Fruit fly (Drosophila melanogaster) whole organism, adult: Measurements from ENCODE around the gene CG1529.
A peak's percentile ranks its signal among the peaks of the same experiment; 100 is the strongest.

ENCODE experiments used
- CG11617 ChIP-seq: fragments of 200-800 bp; sonication (Bioruptor generic); optimal IDR thresholded peaks from 2 replicates; lab custom pipeline; 2017; ENCODE audit warnings: mild to moderate bottlenecking, missing biosample characterization, missing genetic modification reagents, missing genetic modification characterization
- CG12768 ChIP-seq: fragments of 200-800 bp; sonication (Bioruptor generic); optimal IDR thresholded peaks from 2 replicates; lab custom pipeline; 2017; ENCODE audit warnings: missing biosample characterization, missing genetic modification characterization, mild to moderate bottlenecking, moderate library complexity, missing genetic modification reagents
- CG14711 ChIP-seq: fragments of 200-800 bp; sonication (Bioruptor generic); optimal IDR thresholded peaks from 2 replicates; lab custom pipeline; 2018; ENCODE audit warnings: missing biosample characterization, mild to moderate bottlenecking, missing genetic modification characterization, moderate library complexity
- CG1620 ChIP-seq: fragments of 200-800 bp; sonication (Bioruptor generic); optimal IDR thresholded peaks from 2 replicates; lab custom pipeline; 2016; ENCODE audit warnings: missing biosample characterization, missing genetic modification characterization
- CG33017 ChIP-seq: fragments of 200-800 bp; sonication (Bioruptor generic); optimal IDR thresholded peaks from 2 replicates; lab custom pipeline; 2018; ENCODE audit warnings: missing biosample characterization, mild to moderate bottlenecking, missing genetic modification characterization, moderate library complexity
- CG5204 ChIP-seq: fragments of 200-800 bp; sonication (Bioruptor generic); optimal IDR thresholded peaks from 2 replicates; lab custom pipeline; 2016; ENCODE audit warnings: missing biosample characterization, missing genetic modification characterization
- CG7045 ChIP-seq: fragments of 200-800 bp; sonication (Bioruptor generic); optimal IDR thresholded peaks from 2 replicates; lab custom pipeline; 2017; ENCODE audit warnings: missing biosample characterization, mild to moderate bottlenecking, missing genetic modification characterization
- CG7101 ChIP-seq: fragments of 200-800 bp; sonication (Bioruptor generic); optimal IDR thresholded peaks from 2 replicates; lab custom pipeline; 2018; ENCODE audit warnings: missing biosample characterization, mild to moderate bottlenecking, missing genetic modification characterization, moderate library complexity
- Clk ChIP-seq: fragments of 200-800 bp; sonication (Bioruptor generic); optimal IDR thresholded peaks from 2 replicates; lab custom pipeline; 2017; ENCODE audit warnings: missing biosample characterization, missing genetic modification characterization
- Crg-1 ChIP-seq: fragments of 200-800 bp; sonication (Bioruptor generic); optimal IDR thresholded peaks from 2 replicates; lab custom pipeline; 2016; ENCODE audit warnings: missing biosample characterization, missing genetic modification characterization
- Hr96 ChIP-seq: fragments of 200-800 bp; sonication (Bioruptor generic); optimal IDR thresholded peaks from 2 replicates; lab custom pipeline; 2016; ENCODE audit warnings: missing biosample characterization, missing genetic modification characterization
- Mnt ChIP-seq: fragments of 200-800 bp; sonication (Bioruptor generic); optimal IDR thresholded peaks from 2 replicates; lab custom pipeline; 2016; ENCODE audit warnings: missing biosample characterization, mild to moderate bottlenecking, missing genetic modification characterization
- bab1 ChIP-seq: fragments of 200-800 bp; sonication (Bioruptor generic); optimal IDR thresholded peaks from 3 replicates; lab custom pipeline; 2019; ENCODE audit warnings: missing biosample characterization, mild to moderate bottlenecking, missing genetic modification characterization, moderate library complexity
- cic ChIP-seq: fragments of 200-800 bp; sonication (Bioruptor generic); optimal IDR thresholded peaks from 2 replicates; lab custom pipeline; 2017; ENCODE audit warnings: missing biosample characterization, mild to moderate bottlenecking, missing genetic modification characterization, moderate library complexity
- cnc ChIP-seq, 2 experiments: fragments of >200 bp; optimal IDR thresholded peaks; 2 replicates each; lab custom pipeline; 2017
- kay ChIP-seq: fragments of 200-800 bp; sonication (Bioruptor generic); peaks from one replicate; lab custom pipeline; 2016; ENCODE audit warnings: missing biosample characterization, missing genetic modification characterization, borderline replicate concordance
- ovo ChIP-seq: fragments of 200-800 bp; sonication (Bioruptor generic); optimal IDR thresholded peaks from 2 replicates; lab custom pipeline; 2016; ENCODE audit warnings: missing biosample characterization, missing genetic modification characterization
- pad ChIP-seq: fragments of 200-800 bp; sonication (Bioruptor generic); optimal IDR thresholded peaks from 3 replicates; lab custom pipeline; 2017; ENCODE audit warnings: missing biosample characterization, missing genetic modification characterization, mild to moderate bottlenecking, moderate library complexity, missing genetic modification reagents
- tj ChIP-seq: fragments of 200-800 bp; sonication (Bioruptor generic); optimal IDR thresholded peaks from 3 replicates; lab custom pipeline; 2017; ENCODE audit warnings: missing biosample characterization, mild to moderate bottlenecking, missing genetic modification characterization, moderate library complexity
- toe ChIP-seq: fragments of 200-800 bp; sonication (Bioruptor generic); optimal IDR thresholded peaks from 2 replicates; lab custom pipeline; 2016; ENCODE audit warnings: missing biosample characterization, missing genetic modification characterization

The CG1529 gene

DNA sequence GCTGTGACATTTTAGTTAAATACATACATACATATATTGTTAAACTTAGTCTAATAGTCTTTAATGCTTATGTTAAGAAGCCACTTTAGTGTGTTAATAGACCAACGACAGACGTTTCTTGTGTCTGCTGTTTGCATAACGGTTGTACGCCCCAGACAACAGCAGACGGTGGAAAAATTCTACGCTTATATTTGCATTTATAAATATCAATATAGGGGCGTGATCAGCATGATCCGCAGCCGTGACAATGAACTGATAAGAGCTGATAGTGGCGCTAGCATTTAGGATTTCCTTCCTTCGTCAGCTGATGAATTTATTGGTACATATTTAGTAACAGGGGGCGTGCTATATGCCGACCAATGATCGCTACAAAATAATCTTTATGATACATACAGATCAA, 34.0 kb upstream of the CG1529 start:
- TF ChIP-seq cic (GFP tag; lab: Kevin White, UChicago) (no peak), ovo (GFP tag; lab: Kevin White, UChicago) (no peak), CG11617 (no peak), Mnt (GFP tag; lab: Kevin White, UChicago) (no peak), kay (no peak), Crg-1 (GFP tag; lab: Kevin White, UChicago) (no peak), CG33017 (tag; lab: Kevin White, UChicago) (no peak), CG14711 (tag; lab: Kevin White, UChicago) (no peak)

DNA sequence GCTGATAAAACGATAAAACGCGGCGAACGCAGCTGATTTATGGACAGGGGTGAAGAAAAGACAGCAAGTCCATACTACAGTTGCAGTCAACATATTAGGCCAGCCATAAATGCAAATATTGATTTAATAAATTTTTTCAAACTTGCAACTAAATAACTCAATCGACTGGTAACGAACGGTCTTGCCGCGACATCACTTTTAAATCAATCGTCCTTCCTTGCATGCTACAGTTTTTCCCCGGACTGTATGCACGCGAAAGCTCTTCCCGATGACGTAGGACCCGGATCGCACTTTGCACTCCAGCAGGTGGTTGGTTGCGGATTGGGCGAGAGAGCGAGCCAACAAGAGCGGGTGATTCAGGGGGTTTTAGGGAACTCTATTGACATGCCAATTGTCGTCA, 33.2 kb upstream of the CG1529 start:
- TF ChIP-seq CG1620 (GFP tag; lab: Kevin White, UChicago) (peak; percentile 62), Mnt (GFP tag; lab: Kevin White, UChicago) (peak; percentile 73), Clk (GFP tag; lab: Kevin White, UChicago) (peak; percentile 54), CG14711 (tag; lab: Kevin White, UChicago) (peak; percentile 85), ovo (GFP tag; lab: Kevin White, UChicago) (peak; percentile 20), CG11617 (peak; percentile 92), pad (GFP tag; lab: Kevin White, UChicago) (peak; percentile 72), cic (GFP tag; lab: Kevin White, UChicago) (peak; percentile 11), CG7101 (peak; percentile 93), CG5204 (peak; percentile 80), Hr96 (GFP tag; lab: Kevin White, UChicago) (peak; percentile 91), tj (GFP tag; lab: Kevin White, UChicago) (peak; percentile 79), CG33017 (tag; lab: Kevin White, UChicago) (peak; percentile 85), Crg-1 (GFP tag; lab: Kevin White, UChicago) (peak; percentile 83), toe (peak; percentile 50), bab1 (peak; percentile 88), CG7045 (GFP tag; lab: Kevin White, UChicago) (peak; percentile 80), CG12768 (GFP tag; lab: Kevin White, UChicago) (peak; percentile 89), cnc (optimal IDR thresholded peaks at IDR 0.05; lab: Kevin White, UChicago) (no peak), kay (peak; percentile 59)

DNA sequence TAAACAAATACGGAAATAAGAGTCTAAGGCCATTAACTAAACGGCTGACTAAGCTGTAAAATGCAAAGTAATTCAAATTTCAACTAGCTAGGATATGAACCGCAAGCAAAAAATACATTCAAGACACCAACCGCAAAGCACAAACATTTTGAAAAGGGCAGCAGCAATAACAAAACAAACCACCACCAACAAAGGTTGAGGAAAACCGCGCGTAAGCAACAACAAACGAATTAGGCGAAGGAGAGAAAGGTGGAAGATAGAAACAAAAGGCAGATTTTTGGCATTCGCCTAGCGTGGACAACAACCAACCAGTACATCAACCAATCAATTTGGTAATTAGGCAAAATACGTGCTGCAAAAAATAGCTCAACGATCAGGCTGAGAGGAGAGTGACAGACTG, 28.8 kb upstream of the CG1529 start:
- TF ChIP-seq cic (GFP tag; lab: Kevin White, UChicago) (no peak), tj (GFP tag; lab: Kevin White, UChicago) (peak; percentile 79), bab1 (peak; percentile 28), CG14711 (tag; lab: Kevin White, UChicago) (no peak)

DNA sequence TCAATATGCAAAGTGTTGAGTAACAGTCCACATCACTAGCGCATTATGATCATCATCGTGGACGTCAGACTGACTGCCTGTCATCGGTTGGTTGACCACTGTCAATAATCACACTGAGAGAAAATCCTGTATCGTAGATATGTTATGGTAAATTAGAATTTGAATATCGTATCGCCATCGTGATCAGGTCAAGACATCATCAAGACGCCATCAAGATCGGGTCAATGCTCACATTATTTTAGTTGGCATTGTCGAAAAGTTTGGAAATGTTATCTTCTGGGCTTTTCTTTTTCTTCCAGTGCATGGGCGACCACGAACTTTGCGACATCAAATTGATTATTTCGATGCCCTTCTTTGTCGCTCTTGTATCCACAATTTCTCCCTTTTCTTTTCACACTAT, 27.2 kb upstream of the CG1529 start:
- TF ChIP-seq CG5204 (no peak), CG1620 (GFP tag; lab: Kevin White, UChicago) (no peak), cic (GFP tag; lab: Kevin White, UChicago) (no peak), pad (GFP tag; lab: Kevin White, UChicago) (no peak), tj (GFP tag; lab: Kevin White, UChicago) (peak; percentile 15), cnc (optimal IDR thresholded peaks at IDR 0.05; lab: Kevin White, UChicago) (no peak), Crg-1 (GFP tag; lab: Kevin White, UChicago) (no peak), CG7045 (GFP tag; lab: Kevin White, UChicago) (no peak), bab1 (peak; percentile 3), CG11617 (peak; percentile 1), CG12768 (GFP tag; lab: Kevin White, UChicago) (no peak), CG14711 (tag; lab: Kevin White, UChicago) (peak; percentile 7), Clk (GFP tag; lab: Kevin White, UChicago) (no peak), kay (no peak), Hr96 (GFP tag; lab: Kevin White, UChicago) (no peak), ovo (GFP tag; lab: Kevin White, UChicago) (no peak), toe (no peak), CG33017 (tag; lab: Kevin White, UChicago) (no peak), CG7101 (peak; percentile 32)

DNA sequence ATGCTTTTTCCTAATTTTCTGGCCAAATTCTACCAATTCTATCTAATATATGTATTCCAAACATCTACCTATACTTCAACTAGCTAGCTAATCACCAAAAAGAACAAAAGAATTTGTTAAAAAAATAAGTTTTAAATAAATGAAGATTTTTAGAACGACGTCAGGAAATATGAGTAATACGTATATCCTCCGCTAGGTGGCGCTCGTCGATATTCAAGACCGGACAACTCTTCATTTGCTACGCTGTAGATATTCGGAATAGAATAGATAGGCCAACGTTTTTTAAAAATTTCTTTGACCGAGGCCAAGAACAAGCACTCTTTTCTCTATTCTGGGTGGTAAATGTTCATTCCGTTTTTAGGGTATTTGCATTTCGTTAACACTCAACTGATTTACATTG, 26.7 kb upstream of the CG1529 start:
- peak; percentile 17 for TF ChIP-seq kay
- no peak for TF ChIP-seq Clk (GFP tag; lab: Kevin White, UChicago)
- TF ChIP-seq Crg-1 (GFP tag; lab: Kevin White, UChicago) = no peak
- no peak for TF ChIP-seq tj (GFP tag; lab: Kevin White, UChicago)
- no peak for TF ChIP-seq Mnt (GFP tag; lab: Kevin White, UChicago)
- no peak for TF ChIP-seq cnc (optimal IDR thresholded peaks at IDR 0.05; lab: Kevin White, UChicago)

DNA sequence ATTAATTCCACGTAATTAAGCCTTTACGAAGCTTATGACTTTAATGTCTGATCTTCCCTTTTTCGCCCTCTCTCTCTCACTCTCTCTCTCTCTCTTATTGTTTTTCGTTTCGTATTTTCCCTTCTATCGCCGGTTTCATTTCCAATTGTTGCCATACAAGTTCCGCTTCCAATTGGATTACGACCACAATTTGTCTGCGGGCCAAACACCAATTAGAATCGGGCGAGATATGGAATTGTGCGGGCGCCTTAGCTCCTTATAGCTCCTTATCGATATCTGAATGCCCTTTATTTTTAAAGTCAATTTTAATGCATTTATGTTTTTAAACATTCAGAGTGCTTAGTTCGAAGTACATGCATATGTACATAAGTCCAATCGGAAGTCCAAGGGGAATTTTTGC, 25.0 kb upstream of the CG1529 start:
- TF ChIP-seq CG14711 (tag; lab: Kevin White, UChicago) = no peak
- TF ChIP-seq kay = no peak
- TF ChIP-seq toe = no peak
- TF ChIP-seq Mnt (GFP tag; lab: Kevin White, UChicago) = no peak
- TF ChIP-seq cnc (optimal IDR thresholded peaks at IDR 0.05; lab: Kevin White, UChicago) = no peak
- no peak for TF ChIP-seq ovo (GFP tag; lab: Kevin White, UChicago)
- no peak for TF ChIP-seq cic (GFP tag; lab: Kevin White, UChicago)
- TF ChIP-seq pad (GFP tag; lab: Kevin White, UChicago) = no peak
- no peak for TF ChIP-seq CG12768 (GFP tag; lab: Kevin White, UChicago)
- TF ChIP-seq CG33017 (tag; lab: Kevin White, UChicago) = no peak
- no peak for TF ChIP-seq tj (GFP tag; lab: Kevin White, UChicago)
- TF ChIP-seq Hr96 (GFP tag; lab: Kevin White, UChicago) = no peak
- TF ChIP-seq Clk (GFP tag; lab: Kevin White, UChicago) = no peak
- no peak for TF ChIP-seq bab1
- no peak for TF ChIP-seq Crg-1 (GFP tag; lab: Kevin White, UChicago)
- TF ChIP-seq CG5204 = no peak
